Worm (Caenorhabditis elegans) whole organism, L3 larva: ENCODE data around the gene oma-2.

ENCODE experiments used
- R02D3.7 ChIP-seq: fragments of 150-350 bp; optimal IDR thresholded peaks from 2 replicates; lab custom pipeline; 2014; ENCODE audit warnings: missing biosample characterization, missing genetic modification characterization
- ZK546.5 ChIP-seq: sonication (generic microtip); optimal IDR thresholded peaks from 2 replicates; lab custom pipeline; 2017; ENCODE audit warnings: missing biosample characterization, missing genetic modification characterization
- aly-2 ChIP-seq: fragments of 150-350 bp; optimal IDR thresholded peaks from 2 replicates; lab custom pipeline; 2014; ENCODE audit warnings: missing biosample characterization, missing genetic modification characterization
- ama-1 ChIP-seq: fragments of 150-350 bp; optimal IDR thresholded peaks from 2 replicates; lab custom pipeline; 2018
- ceh-28 ChIP-seq: fragments of 150-350 bp; optimal IDR thresholded peaks from 2 replicates; lab custom pipeline; 2014; ENCODE audit warnings: missing biosample characterization, missing genetic modification reagents, missing genetic modification characterization
- ceh-82 ChIP-seq: fragments of 150-350 bp; optimal IDR thresholded peaks from 2 replicates; lab custom pipeline; 2014; ENCODE audit warnings: missing biosample characterization, missing genetic modification characterization
- ceh-9 ChIP-seq: sonication (generic microtip); optimal IDR thresholded peaks from 2 replicates; lab custom pipeline; 2018; ENCODE audit warnings: missing biosample characterization, missing genetic modification characterization
- daf-12 ChIP-seq: fragments of 150-350 bp; optimal IDR thresholded peaks from 2 replicates; lab custom pipeline; 2014; ENCODE audit warnings: missing biosample characterization, missing genetic modification reagents, missing genetic modification characterization
- egl-27 ChIP-seq: sonication (generic microtip); optimal IDR thresholded peaks from 4 replicates; lab custom pipeline; 2017; ENCODE audit warnings: missing biosample characterization, missing genetic modification reagents, missing genetic modification characterization
- egl-5 ChIP-seq: fragments of 150-350 bp; optimal IDR thresholded peaks from 2 replicates; lab custom pipeline; 2017; ENCODE audit warnings: missing biosample characterization, missing genetic modification reagents, missing genetic modification characterization, inconsistent platforms
- elt-1 ChIP-seq: fragments of 150-350 bp; optimal IDR thresholded peaks from 2 replicates; lab custom pipeline; 2014; ENCODE audit warnings: missing biosample characterization, missing genetic modification characterization
- elt-2 ChIP-seq: sonication (generic microtip); optimal IDR thresholded peaks from 2 replicates; lab custom pipeline; 2016; ENCODE audit warnings: missing genetic modification reagents, mild to moderate bottlenecking, missing genetic modification characterization, missing compliant biosample characterization
- eor-1 ChIP-seq, 2 experiments: fragments of 150-350 bp; optimal IDR thresholded peaks; 2 replicates each; lab custom pipeline; 2014 to 2018; ENCODE audit warnings: missing biosample characterization in 2 of 2, missing genetic modification characterization in 2 of 2
- fkh-10 ChIP-seq: sonication (generic microtip); optimal IDR thresholded peaks from 2 replicates; lab custom pipeline; 2017; ENCODE audit warnings: missing biosample characterization, missing genetic modification reagents, missing genetic modification characterization
- fkh-2 ChIP-seq: fragments of 150-350 bp; optimal IDR thresholded peaks from 2 replicates; lab custom pipeline; 2014; ENCODE audit warnings: missing biosample characterization, missing genetic modification reagents, missing genetic modification characterization
- fos-1 ChIP-seq: fragments of 150-350 bp; optimal IDR thresholded peaks from 2 replicates; lab custom pipeline; 2014; ENCODE audit warnings: missing biosample characterization, missing genetic modification characterization
- hmg-11 ChIP-seq: sonication (generic microtip); optimal IDR thresholded peaks from 2 replicates; lab custom pipeline; 2016; ENCODE audit warnings: missing genetic modification characterization, missing compliant biosample characterization
- lin-15B ChIP-seq: fragments of 150-350 bp; optimal IDR thresholded peaks from 2 replicates; lab custom pipeline; 2014; ENCODE audit warnings: missing biosample characterization, missing genetic modification characterization
- lin-39 ChIP-seq: fragments of 150-350 bp; optimal IDR thresholded peaks from 2 replicates; lab custom pipeline; 2018; ENCODE audit warnings: missing biosample characterization, missing genetic modification reagents, missing genetic modification characterization
- lsy-12 ChIP-seq: sonication (generic microtip); optimal IDR thresholded peaks from 2 replicates; lab custom pipeline; 2016; ENCODE audit warnings: mild to moderate bottlenecking, missing genetic modification characterization, missing compliant biosample characterization
- mdl-1 ChIP-seq: fragments of 150-350 bp; optimal IDR thresholded peaks from 2 replicates; lab custom pipeline; 2014; ENCODE audit warnings: missing biosample characterization, missing genetic modification characterization
- nfya-1 ChIP-seq: sonication (generic microtip); optimal IDR thresholded peaks from 2 replicates; lab custom pipeline; 2017; ENCODE audit warnings: missing genetic modification characterization, mild to moderate bottlenecking, missing compliant biosample characterization, antibody characterized with exemption, moderate library complexity; ENCODE audit not compliant: insufficient read depth
- nhr-11 ChIP-seq: fragments of 150-350 bp; optimal IDR thresholded peaks from 2 replicates; lab custom pipeline; 2014; ENCODE audit warnings: missing biosample characterization, missing genetic modification characterization
- nhr-12 ChIP-seq: fragments of 150-350 bp; optimal IDR thresholded peaks from 2 replicates; lab custom pipeline; 2014; ENCODE audit warnings: missing biosample characterization, missing genetic modification characterization
- nhr-25 ChIP-seq: sonication (generic microtip); optimal IDR thresholded peaks from 2 replicates; lab custom pipeline; 2017; ENCODE audit warnings: missing biosample characterization, missing genetic modification characterization
- nhr-43 ChIP-seq: sonication (generic microtip); optimal IDR thresholded peaks from 2 replicates; lab custom pipeline; 2016; ENCODE audit warnings: mild to moderate bottlenecking, missing genetic modification characterization, missing compliant biosample characterization; ENCODE audit not compliant: poor library complexity, severe bottlenecking
- nhr-76 ChIP-seq: fragments of 150-350 bp; sonication (generic microtip); optimal IDR thresholded peaks from 5 replicates; lab custom pipeline; 2014; ENCODE audit warnings: missing biosample characterization, missing genetic modification characterization
- nhr-77 ChIP-seq: fragments of 150-350 bp; optimal IDR thresholded peaks from 2 replicates; lab custom pipeline; 2014; ENCODE audit warnings: missing biosample characterization, missing genetic modification characterization
- sea-2 ChIP-seq: fragments of 150-350 bp; sonication (generic microtip); optimal IDR thresholded peaks from 4 replicates; lab custom pipeline; 2014; ENCODE audit warnings: missing biosample characterization, missing genetic modification reagents, missing genetic modification characterization
- skn-1 ChIP-seq: fragments of 150-350 bp; optimal IDR thresholded peaks from 2 replicates; lab custom pipeline; 2014; ENCODE audit warnings: missing biosample characterization, missing genetic modification characterization
- snpc-4 ChIP-seq: fragments of 150-350 bp; optimal IDR thresholded peaks from 2 replicates; lab custom pipeline; 2014; ENCODE audit warnings: missing biosample characterization, missing genetic modification characterization
- tbx-2 ChIP-seq: sonication (generic microtip); optimal IDR thresholded peaks from 2 replicates; lab custom pipeline; 2016; ENCODE audit warnings: mild to moderate bottlenecking, missing genetic modification characterization, missing compliant biosample characterization
- unc-39 ChIP-seq: sonication (generic microtip); optimal IDR thresholded peaks from 4 replicates; lab custom pipeline; 2017; ENCODE audit warnings: missing biosample characterization, missing genetic modification characterization
- unc-62 ChIP-seq: fragments of 150-350 bp; sonication (generic microtip); optimal IDR thresholded peaks from 4 replicates; lab custom pipeline; 2014; ENCODE audit warnings: missing biosample characterization, missing genetic modification reagents, missing genetic modification characterization
- zag-1 ChIP-seq: fragments of 150-350 bp; optimal IDR thresholded peaks from 2 replicates; lab custom pipeline; 2014; ENCODE audit warnings: missing biosample characterization, missing genetic modification characterization
- ztf-4 ChIP-seq: fragments of 150-350 bp; optimal IDR thresholded peaks from 2 replicates; lab custom pipeline; 2014; ENCODE audit warnings: missing biosample characterization, missing genetic modification characterization

oma-2 gene

ce11 chrV:7983381-7984052 is 45.7 kb upstream of the oma-2 start, which contains the start of the genes natb-1 and abhd-12 (continued):
- TF ChIP-seq zag-1 (no peak), ama-1 (lab: Kevin White, UChicago) (no peak), ztf-4 (tag; lab: Kevin White, UChicago) (no peak), egl-5 (tag; lab: Kevin White, UChicago) (peak; percentile 42), skn-1 (tag; lab: Kevin White, UChicago) (no peak), sea-2 (GFP tag; lab: Kevin White, UChicago) (no peak), elt-2 (peak; percentile 20), nhr-12 (tag; lab: Kevin White, UChicago) (no peak), ceh-82 (tag; lab: Kevin White, UChicago) (no peak), lsy-12 (tag; lab: Kevin White, UChicago) (no peak), mdl-1 (tag; lab: Kevin White, UChicago) (no peak), lin-15B (tag; lab: Kevin White, UChicago) (no peak), daf-12 (no peak), unc-39 (no peak), ceh-9 (no peak), aly-2 (tag; lab: Kevin White, UChicago) (no peak), hmg-11 (tag; lab: Kevin White, UChicago) (peak; percentile 56), lin-39 (tag; lab: Kevin White, UChicago) (no peak), unc-62 (no peak), snpc-4 (tag; lab: Kevin White, UChicago) (peak; percentile 66)

ce11 chrV:7985860-7986259 is 43.4 kb upstream of the oma-2 start, which contains the start of gene Y97E10AL.1:
Y97E10AL.1 (plus strand) TSS chrV:7986160.
- no peak for TF ChIP-seq R02D3.7

ce11 chrV:7994570-7994969 is 34.7 kb upstream of the oma-2 start, which contains the start of gene ceh-76:
ceh-76 (minus strand) TSS chrV:7994670.
- TF ChIP-seq R02D3.7 (no peak), unc-62 (no peak), lin-39 (tag; lab: Kevin White, UChicago) (no peak), hmg-11 (tag; lab: Kevin White, UChicago) (no peak), lin-15B (tag; lab: Kevin White, UChicago) (no peak), elt-2 (no peak), nhr-76 (tag; lab: Kevin White, UChicago) (no peak), mdl-1 (tag; lab: Kevin White, UChicago) (no peak), ztf-4 (tag; lab: Kevin White, UChicago) (no peak), fos-1 (tag; lab: Kevin White, UChicago) (no peak), ZK546.5 (tag; lab: Kevin White, UChicago) (no peak), eor-1 (tag; optimal IDR thresholded peaks at IDR 0.05; lab: Kevin White, UChicago) (no peak), lsy-12 (tag; lab: Kevin White, UChicago) (no peak), snpc-4 (tag; lab: Kevin White, UChicago) (no peak), elt-1 (tag; lab: Kevin White, UChicago) (no peak), fkh-10 (no peak), ama-1 (lab: Kevin White, UChicago) (no peak), daf-12 (no peak)

- peak; percentile 62 for TF ChIP-seq nfya-1 (tag; lab: Kevin White, UChicago)
- TF ChIP-seq lsy-12 (tag; lab: Kevin White, UChicago), result no peak
Measured at ce11 chrV:7995165-7995564, 34.1 kb upstream of the oma-2 start.

- TF ChIP-seq unc-39, result no peak
- no peak for TF ChIP-seq skn-1 (tag; lab: Kevin White, UChicago)
- no peak for TF ChIP-seq egl-27 (tag; lab: Kevin White, UChicago)
- TF ChIP-seq nhr-77, result no peak
- no peak for TF ChIP-seq nfya-1 (tag; lab: Kevin White, UChicago)
- TF ChIP-seq lin-15B (tag; lab: Kevin White, UChicago), result no peak
- TF ChIP-seq nhr-25, result no peak
- TF ChIP-seq elt-1 (tag; lab: Kevin White, UChicago), result no peak
- no peak for TF ChIP-seq ceh-9
- TF ChIP-seq ceh-28 (tag; lab: Kevin White, UChicago), result no peak
- TF ChIP-seq nhr-11 (tag; lab: Kevin White, UChicago), result no peak
- TF ChIP-seq nhr-43, result no peak
- no peak for TF ChIP-seq egl-5 (tag; lab: Kevin White, UChicago)
- TF ChIP-seq lin-39 (tag; lab: Kevin White, UChicago), result no peak
- TF ChIP-seq fkh-2, result no peak
- TF ChIP-seq ama-1 (lab: Kevin White, UChicago), result no peak
- no peak for TF ChIP-seq tbx-2 (tag; lab: Kevin White, UChicago)
- no peak for TF ChIP-seq ceh-82 (tag; lab: Kevin White, UChicago)
- TF ChIP-seq elt-2, result no peak
Measured at ce11 chrV:7995878-7996277, 33.4 kb upstream of the oma-2 start, which contains the start of gene Y97E10AR.2. Y97E10AR.2 (plus strand) TSS chrV:7996178.
